Worm (Caenorhabditis elegans) whole organism, late embryonic: ENCODE results near the gene R06F6.12.

Source experiments
- K09A11.1 ChIP-seq: sonication (generic microtip); optimal IDR thresholded peaks from 2 replicates; lab custom pipeline; 2017; ENCODE audit warnings: antibody characterized with exemption, mild to moderate bottlenecking, missing genetic modification characterization, missing compliant biosample characterization; ENCODE audit not compliant: insufficient read depth
- Y22D7AL.16 ChIP-seq: sonication (generic microtip); optimal IDR thresholded peaks from 2 replicates; lab custom pipeline; 2016; ENCODE audit warnings: missing genetic modification characterization, missing compliant biosample characterization
- ceh-14 ChIP-seq: sonication (generic microtip); optimal IDR thresholded peaks from 2 replicates; lab custom pipeline; 2016; ENCODE audit warnings: missing genotype, missing genetic modification characterization, missing compliant biosample characterization
- ceh-2 ChIP-seq: sonication (generic microtip); optimal IDR thresholded peaks from 2 replicates; lab custom pipeline; 2016; ENCODE audit warnings: missing genotype, missing genetic modification characterization, missing compliant biosample characterization
- ceh-22 ChIP-seq: sonication (generic microtip); optimal IDR thresholded peaks from 2 replicates; lab custom pipeline; 2017; ENCODE audit warnings: missing biosample characterization, missing genetic modification characterization
- ceh-24 ChIP-seq: sonication (generic microtip); optimal IDR thresholded peaks from 2 replicates; lab custom pipeline; 2016; ENCODE audit warnings: mild to moderate bottlenecking, missing genetic modification characterization, missing compliant biosample characterization
- ceh-30 ChIP-seq: fragments of 150-350 bp; optimal IDR thresholded peaks from 2 replicates; lab custom pipeline; 2014; ENCODE audit warnings: missing biosample characterization, missing genetic modification characterization
- ceh-31 ChIP-seq: sonication (generic microtip); optimal IDR thresholded peaks from 2 replicates; lab custom pipeline; 2016; ENCODE audit warnings: missing genetic modification characterization, missing compliant biosample characterization
- ceh-48 ChIP-seq: sonication (generic microtip); optimal IDR thresholded peaks from 2 replicates; lab custom pipeline; 2016; ENCODE audit warnings: missing genetic modification characterization, inconsistent platforms, missing compliant biosample characterization
- dmd-4 ChIP-seq: sonication (generic microtip); optimal IDR thresholded peaks from 2 replicates; lab custom pipeline; 2016; ENCODE audit warnings: borderline replicate concordance, missing genetic modification characterization, missing compliant biosample characterization
- elt-2 ChIP-seq: sonication (generic microtip); optimal IDR thresholded peaks from 2 replicates; lab custom pipeline; 2016; ENCODE audit warnings: missing genetic modification reagents, missing genetic modification characterization, missing compliant biosample characterization
- elt-4 ChIP-seq: sonication (generic microtip); optimal IDR thresholded peaks from 2 replicates; lab custom pipeline; 2016; ENCODE audit warnings: missing genetic modification characterization, missing compliant biosample characterization
- ets-4 ChIP-seq: sonication (generic microtip); optimal IDR thresholded peaks from 2 replicates; lab custom pipeline; 2016; ENCODE audit warnings: missing genetic modification characterization, missing compliant biosample characterization
- eyg-1 ChIP-seq: sonication (generic microtip); optimal IDR thresholded peaks from 2 replicates; lab custom pipeline; 2016; ENCODE audit warnings: missing genotype, missing genetic modification characterization, missing compliant biosample characterization
- fax-1 ChIP-seq: sonication (generic microtip); optimal IDR thresholded peaks from 2 replicates; lab custom pipeline; 2016; ENCODE audit warnings: missing genotype, missing genetic modification characterization, missing compliant biosample characterization
- fkh-6 ChIP-seq: sonication (generic microtip); optimal IDR thresholded peaks from 2 replicates; lab custom pipeline; 2016; ENCODE audit warnings: missing genetic modification characterization, missing compliant biosample characterization
- hlh-30 ChIP-seq: sonication (generic microtip); optimal IDR thresholded peaks from 2 replicates; lab custom pipeline; 2017; ENCODE audit warnings: antibody characterized with exemption, missing genetic modification characterization, missing compliant biosample characterization; ENCODE audit not compliant: insufficient read depth
- hlh-6 ChIP-seq: sonication (generic microtip); optimal IDR thresholded peaks from 2 replicates; lab custom pipeline; 2016; ENCODE audit warnings: missing genotype, missing genetic modification characterization, missing compliant biosample characterization
- lim-6 ChIP-seq: sonication (generic microtip); optimal IDR thresholded peaks from 2 replicates; lab custom pipeline; 2016; ENCODE audit warnings: missing genetic modification characterization, missing compliant biosample characterization
- lin-11 ChIP-seq: fragments of 200-800 bp; sonication (Bioruptor generic); optimal IDR thresholded peaks from 2 replicates; lab custom pipeline; 2018; ENCODE audit warnings: mild to moderate bottlenecking, missing genetic modification characterization, missing compliant biosample characterization
- madf-2 ChIP-seq: sonication (generic microtip); optimal IDR thresholded peaks from 2 replicates; lab custom pipeline; 2017; ENCODE audit warnings: missing genetic modification characterization, missing compliant biosample characterization
- mec-3 ChIP-seq: sonication (generic microtip); optimal IDR thresholded peaks from 2 replicates; lab custom pipeline; 2016; ENCODE audit warnings: borderline replicate concordance, missing genetic modification characterization, missing compliant biosample characterization
- nfya-1 ChIP-seq: sonication (generic microtip); optimal IDR thresholded peaks from 2 replicates; lab custom pipeline; 2017; ENCODE audit warnings: missing genetic modification characterization, mild to moderate bottlenecking, missing compliant biosample characterization, antibody characterized with exemption, moderate library complexity
- pat-9 ChIP-seq: fragments of 200-800 bp; sonication (Bioruptor generic); optimal IDR thresholded peaks from 2 replicates; lab custom pipeline; 2018; ENCODE audit warnings: mild to moderate bottlenecking, missing genetic modification characterization, moderate library complexity, missing compliant biosample characterization
- pha-2 ChIP-seq: sonication (generic microtip); optimal IDR thresholded peaks from 2 replicates; lab custom pipeline; 2017; ENCODE audit warnings: mild to moderate bottlenecking, missing genetic modification characterization, missing compliant biosample characterization
- pqm-1 ChIP-seq: sonication (generic microtip); optimal IDR thresholded peaks from 2 replicates; lab custom pipeline; 2016; ENCODE audit warnings: missing genetic modification characterization, missing compliant biosample characterization
- pros-1 ChIP-seq: fragments of 150-350 bp; optimal IDR thresholded peaks from 2 replicates; lab custom pipeline; 2014; ENCODE audit warnings: missing biosample characterization, missing genetic modification reagents, missing genetic modification characterization
- rnt-1 ChIP-seq: sonication (generic microtip); optimal IDR thresholded peaks from 2 replicates; lab custom pipeline; 2016; ENCODE audit warnings: missing genetic modification characterization, missing compliant biosample characterization
- sox-2 ChIP-seq: fragments of 200-800 bp; sonication (Bioruptor generic); IDR thresholded peaks from 2 replicates; pipeline ENCODE4 v1.3.6; 2022; ENCODE audit warnings: missing genetic modification reagents, missing genetic modification characterization, missing compliant biosample characterization
- syd-9 ChIP-seq: sonication (generic microtip); optimal IDR thresholded peaks from 2 replicates; lab custom pipeline; 2016; ENCODE audit warnings: mild to moderate bottlenecking, missing genetic modification characterization, moderate library complexity, missing compliant biosample characterization
- tbx-2 ChIP-seq: sonication (generic microtip); optimal IDR thresholded peaks from 2 replicates; lab custom pipeline; 2016; ENCODE audit warnings: missing genetic modification characterization, missing compliant biosample characterization
- unc-3 ChIP-seq, 2 experiments: fragments of 200-800 bp in 1 of 2; sonication (Bioruptor generic) in 1 of 2; sonication (generic microtip) in 1 of 2; conservative IDR thresholded peaks in 1 of 2; optimal IDR thresholded peaks in 1 of 2; 2 replicates each; pipeline versions ENCODE4 v1.3.6 to Lab custom; 2016 to 2022; ENCODE audit warnings: missing compliant biosample characterization in 2 of 2, missing genetic modification characterization in 2 of 2, missing genetic modification reagents in 1 of 2
- unc-42 ChIP-seq: sonication (generic microtip); optimal IDR thresholded peaks from 2 replicates; lab custom pipeline; 2016; ENCODE audit warnings: missing genotype, missing genetic modification characterization, missing compliant biosample characterization
- unc-86 ChIP-seq: sonication (generic microtip); optimal IDR thresholded peaks from 2 replicates; lab custom pipeline; 2016; ENCODE audit warnings: missing genetic modification characterization, missing compliant biosample characterization

The R06F6.12 gene

ce11 chrII:10805437-10805836 is 18.4 kb downstream of the R06F6.12 start, which contains the start of gene ceh-62:
Gene ceh-62 (plus strand): TSS chrII:10805737.
- TF ChIP-seq mec-3: no peak
- TF ChIP-seq ceh-2 (tag; lab: Kevin White, UChicago): no peak
- no peak for TF ChIP-seq fax-1 (tag; lab: Kevin White, UChicago)
- no peak for TF ChIP-seq madf-2 (tag; lab: Kevin White, UChicago)
- TF ChIP-seq eyg-1: no peak
- no peak for TF ChIP-seq elt-4
- TF ChIP-seq lin-11: no peak
- TF ChIP-seq unc-86 (tag; lab: Kevin White, UChicago): no peak
- TF ChIP-seq Y22D7AL.16 (tag; lab: Kevin White, UChicago): no peak
- TF ChIP-seq dmd-4 (tag; lab: Kevin White, UChicago): no peak
- TF ChIP-seq ets-4 (tag; lab: Kevin White, UChicago): no peak
- TF ChIP-seq sox-2 (GFP tag; lab: Robert Waterston, UW): no peak
- no peak for TF ChIP-seq hlh-6 (tag; lab: Kevin White, UChicago)
- TF ChIP-seq syd-9 (tag; lab: Kevin White, UChicago): no peak
- TF ChIP-seq ceh-22 (tag; lab: Kevin White, UChicago): no peak
- no peak for TF ChIP-seq fkh-6 (tag; lab: Kevin White, UChicago)
- no peak for TF ChIP-seq ceh-24 (tag; lab: Kevin White, UChicago)

- no peak for TF ChIP-seq ceh-22 (tag; lab: Kevin White, UChicago)
- peak; percentile 83 for TF ChIP-seq nfya-1 (tag; lab: Kevin White, UChicago)
Observed at ce11 chrII:10804907-10805306, 19.0 kb downstream of the R06F6.12 start.

ce11 chrII:10804442-10804841 is 19.4 kb downstream of the R06F6.12 start:
- TF ChIP-seq unc-42 (peak; percentile 8), ceh-31 (no peak), lim-6 (tag; lab: Kevin White, UChicago) (peak; percentile 61), ceh-14 (peak; percentile 14)

- peak; percentile 10 for TF ChIP-seq ceh-14
- TF ChIP-seq unc-42: peak; percentile 27
- TF ChIP-seq elt-2 (tag; lab: Kevin White, UChicago): no peak
Observed at ce11 chrII:10800209-10800608, 23.7 kb downstream of the R06F6.12 start.

ce11 chrII:10798429-10798893 is 25.4 kb downstream of the R06F6.12 start, which contains the start of gene npp-19:
Gene npp-19 (minus strand): TSS chrII:10798479.
- TF ChIP-seq ceh-24 (tag; lab: Kevin White, UChicago): no peak
- no peak for TF ChIP-seq ceh-48 (tag; lab: Kevin White, UChicago)
- TF ChIP-seq K09A11.1 (tag; lab: Kevin White, UChicago): peak; percentile 37
- peak; percentile 11 for TF ChIP-seq pat-9 (tag; lab: Kevin White, UChicago)
- peak; percentile 32 for TF ChIP-seq elt-2 (tag; lab: Kevin White, UChicago)
- no peak for TF ChIP-seq pqm-1
- TF ChIP-seq rnt-1 (tag; lab: Kevin White, UChicago): peak; percentile 20
- TF ChIP-seq hlh-30 (tag; lab: Kevin White, UChicago): peak; percentile 16
- TF ChIP-seq ceh-22 (tag; lab: Kevin White, UChicago): no peak
- no peak for TF ChIP-seq pros-1 (tag; lab: Kevin White, UChicago)
- peak; percentile 27 for TF ChIP-seq ceh-30 (tag; lab: Kevin White, UChicago)
- peak; percentile 34 for TF ChIP-seq tbx-2 (tag; lab: Kevin White, UChicago)
- peak; percentile 35 for TF ChIP-seq nfya-1 (tag; lab: Kevin White, UChicago)

- TF ChIP-seq lin-11 (no peak), pha-2 (tag; lab: Kevin White, UChicago) (no peak), unc-3 (GFP tag; conservative IDR thresholded peaks at IDR 0.05; lab: Robert Waterston, UW) (no peak), unc-3 (tag; optimal IDR thresholded peaks at IDR 0.05; lab: Kevin White, UChicago) (no peak)
Observed at ce11 chrII:10796194-10796593, 27.7 kb downstream of the R06F6.12 start, which contains the start of gene set-14. Gene set-14 (minus strand): TSS chrII:10796294.
